Worm (Caenorhabditis elegans) whole organism, mixed stage, embryonic: ENCODE data around the gene lis-1.

Experiments used
- elt-3 ChIP-seq: fragments of 150-350 bp; optimal IDR thresholded peaks from 2 replicates; lab custom pipeline; 2014; ENCODE audit warnings: missing biosample characterization, missing genetic modification characterization
- lin-13 ChIP-seq: fragments of 150-350 bp; optimal IDR thresholded peaks from 2 replicates; lab custom pipeline; 2014; ENCODE audit warnings: missing biosample characterization, missing genetic modification characterization
- mep-1 ChIP-seq: fragments of 150-350 bp; optimal IDR thresholded peaks from 2 replicates; lab custom pipeline; 2017; ENCODE audit warnings: missing biosample characterization, missing genetic modification reagents, missing genetic modification characterization, inconsistent platforms
- nhr-237 ChIP-seq: fragments of 150-350 bp; optimal IDR thresholded peaks from 2 replicates; lab custom pipeline; 2014; ENCODE audit warnings: missing biosample characterization, missing genetic modification characterization
- nhr-28 ChIP-seq: fragments of 150-350 bp; optimal IDR thresholded peaks from 2 replicates; lab custom pipeline; 2014; ENCODE audit warnings: missing biosample characterization, missing genetic modification characterization
- sem-2 ChIP-seq: fragments of 200-800 bp; sonication (Bioruptor generic); optimal IDR thresholded peaks from 2 replicates; lab custom pipeline; 2018; ENCODE audit warnings: mild to moderate bottlenecking, missing genetic modification characterization, missing compliant biosample characterization
- snpc-4 ChIP-seq: fragments of 150-350 bp; optimal IDR thresholded peaks from 2 replicates; lab custom pipeline; 2014; ENCODE audit warnings: missing biosample characterization, missing genetic modification characterization
- sptf-1 ChIP-seq: sonication (generic microtip); optimal IDR thresholded peaks from 2 replicates; lab custom pipeline; 2017; ENCODE audit warnings: mild to moderate bottlenecking, missing genetic modification characterization, moderate library complexity, missing compliant biosample characterization
- unc-39 ChIP-seq: fragments of 150-350 bp; optimal IDR thresholded peaks from 2 replicates; lab custom pipeline; 2014; ENCODE audit warnings: missing biosample characterization, missing genetic modification characterization
- unc-62 ChIP-seq: fragments of 150-350 bp; optimal IDR thresholded peaks from 2 replicates; lab custom pipeline; 2014; ENCODE audit warnings: missing biosample characterization, missing genetic modification reagents, missing genetic modification characterization
- ztf-11 ChIP-seq: fragments of 150-350 bp; optimal IDR thresholded peaks from 2 replicates; lab custom pipeline; 2014; ENCODE audit warnings: missing biosample characterization, missing genetic modification characterization

ce11 chrIII:13343117-13343516 lies 33.4 kb downstream of the lis-1 start, which contains the start of gene ife-1:
- no peak for TF ChIP-seq nhr-237 (tag; lab: Kevin White, UChicago)
- no peak for TF ChIP-seq ztf-11
- TF ChIP-seq elt-3 (tag; lab: Kevin White, UChicago): no peak
- no peak for TF ChIP-seq sem-2
- TF ChIP-seq snpc-4: no peak
- TF ChIP-seq lin-13: no peak
- TF ChIP-seq sptf-1: no peak
- no peak for TF ChIP-seq unc-62 (GFP tag; lab: Kevin White, UChicago)
- no peak for TF ChIP-seq nhr-28
- no peak for TF ChIP-seq mep-1 (tag; lab: Kevin White, UChicago)
- no peak for TF ChIP-seq unc-39 (tag; lab: Kevin White, UChicago)
